Worm (Caenorhabditis elegans): ENCODE results near the gene F35H8.12.
A peak's percentile ranks its signal among the peaks of the same experiment; 100 is the strongest.

Gene F35H8.12

DNA sequence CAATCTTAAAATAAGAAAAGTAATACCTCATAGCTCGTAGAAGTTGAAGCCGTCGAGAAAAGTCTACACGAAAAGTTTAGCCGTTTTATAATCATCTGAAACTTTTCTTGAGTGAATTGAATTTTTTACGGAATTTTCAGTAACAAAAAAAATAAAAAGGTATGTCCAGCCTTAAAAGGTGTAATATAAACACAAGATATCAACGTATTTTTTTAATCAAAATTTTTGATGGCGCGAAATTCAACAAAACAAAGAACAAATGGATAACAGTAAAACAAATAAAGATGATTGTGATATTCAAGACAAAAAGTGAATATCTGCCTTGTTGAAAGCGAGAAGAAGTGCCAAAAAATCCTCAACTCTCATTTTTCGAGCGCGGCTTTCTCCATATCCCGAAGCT, 38.0 kb downstream of the F35H8.12 start, which contains the start of gene eral-1:
Gene eral-1, minus strand, starts transcription at position 101 of the 400 bp plus-strand sequence.
- TF ChIP-seq flt-1 (GFP tag; IDR thresholded peaks at IDR 0.05) (no peak), hmg-4 (GFP tag; optimal IDR thresholded peaks at IDR 0.05) (no peak), ceh-13 (GFP tag; optimal IDR thresholded peaks at IDR 0.05) (no peak), tbx-37 (GFP tag; conservative IDR thresholded peaks at IDR 0.05) (no peak), scrt-1 (GFP tag; IDR thresholded peaks at IDR 0.05) (no peak), F13C5.2 (tag; optimal IDR thresholded peaks at IDR 0.05) (no peak), ets-7 (tag; optimal IDR thresholded peaks at IDR 0.05) (no peak)

DNA sequence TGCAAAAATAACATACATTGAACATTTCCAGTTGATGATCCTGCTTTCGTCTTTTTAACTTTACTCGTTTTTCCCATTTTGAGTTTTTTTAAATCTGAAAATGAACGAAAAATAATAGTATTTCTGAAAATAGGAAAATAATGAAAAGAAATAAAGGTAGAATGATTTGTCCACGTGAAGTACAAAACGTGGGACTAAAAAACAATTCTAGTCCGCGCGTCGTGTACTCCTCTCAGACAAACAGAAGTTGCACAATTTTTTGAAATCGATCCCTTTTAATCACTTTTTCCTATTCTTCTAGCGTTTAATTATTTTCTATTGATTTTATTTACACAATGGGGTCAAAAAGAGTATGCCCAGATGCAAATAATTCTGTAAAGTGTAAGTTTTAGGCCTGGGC, 39.4 kb downstream of the F35H8.12 start, which contains the start of the genes E02H1.1 and tag-124:
Gene E02H1.1, minus strand, starts transcription at position 94 of the 400 bp plus-strand sequence.
Gene tag-124, plus strand, starts transcription at position 222 of the 400 bp plus-strand sequence.
- no peak for TF ChIP-seq ceh-36 (tag; optimal IDR thresholded peaks at IDR 0.05)
- TF ChIP-seq F13C5.2 (tag; optimal IDR thresholded peaks at IDR 0.05): peak; percentile 43
- no peak for TF ChIP-seq ama-1 (optimal IDR thresholded peaks at IDR 0.05)
- no peak for TF ChIP-seq B0310.2 (tag; optimal IDR thresholded peaks at IDR 0.05)
- TF ChIP-seq flt-1 (GFP tag; IDR thresholded peaks at IDR 0.05): no peak
- no peak for TF ChIP-seq ceh-13 (GFP tag; optimal IDR thresholded peaks at IDR 0.05)
- TF ChIP-seq sea-1 (GFP tag; conservative IDR thresholded peaks at IDR 0.05): no peak
- no peak for TF ChIP-seq ets-7 (tag; optimal IDR thresholded peaks at IDR 0.05)
- no peak for TF ChIP-seq pes-1 (GFP tag; IDR thresholded peaks at IDR 0.05)
- peak; percentile 78 for TF ChIP-seq tbx-37 (GFP tag; conservative IDR thresholded peaks at IDR 0.05)
- no peak for TF ChIP-seq scrt-1 (GFP tag; IDR thresholded peaks at IDR 0.05)
- TF ChIP-seq hmg-4 (GFP tag; optimal IDR thresholded peaks at IDR 0.05): no peak

ce11 chrII:9592737-9593136, 41.1 kb downstream of the F35H8.12 start, which contains the start of gene parp-2:
Gene parp-2, plus strand, starts transcription at chrII:9593037.
- TF ChIP-seq tbx-11 (GFP tag; IDR thresholded peaks at IDR 0.05): no peak
- no peak for TF ChIP-seq ceh-36 (tag; optimal IDR thresholded peaks at IDR 0.05)
- no peak for TF ChIP-seq hmbx-1 (tag; optimal IDR thresholded peaks at IDR 0.05)
- no peak for TF ChIP-seq ama-1 (optimal IDR thresholded peaks at IDR 0.05)
- no peak for TF ChIP-seq pes-1 (GFP tag; IDR thresholded peaks at IDR 0.05)
- TF ChIP-seq aly-1 (tag; optimal IDR thresholded peaks at IDR 0.05): no peak
- TF ChIP-seq B0310.2 (tag; optimal IDR thresholded peaks at IDR 0.05): no peak
- no peak for TF ChIP-seq tra-4 (tag; optimal IDR thresholded peaks at IDR 0.05)
- TF ChIP-seq scrt-1 (GFP tag; IDR thresholded peaks at IDR 0.05): no peak
- no peak for TF ChIP-seq ceh-13 (GFP tag; optimal IDR thresholded peaks at IDR 0.05)
- no peak for TF ChIP-seq flt-1 (GFP tag; IDR thresholded peaks at IDR 0.05)
- TF ChIP-seq F13C5.2 (tag; optimal IDR thresholded peaks at IDR 0.05): no peak
- TF ChIP-seq sea-1 (GFP tag; conservative IDR thresholded peaks at IDR 0.05): no peak
- TF ChIP-seq hmg-4 (GFP tag; optimal IDR thresholded peaks at IDR 0.05): no peak
- TF ChIP-seq tbx-37 (GFP tag; conservative IDR thresholded peaks at IDR 0.05): no peak
- TF ChIP-seq ets-7 (tag; optimal IDR thresholded peaks at IDR 0.05): no peak
- no peak for TF ChIP-seq hnd-1 (tag; optimal IDR thresholded peaks at IDR 0.05)

- TF ChIP-seq ets-7 (tag; optimal IDR thresholded peaks at IDR 0.05) (no peak), aly-1 (tag; optimal IDR thresholded peaks at IDR 0.05) (no peak), B0310.2 (tag; optimal IDR thresholded peaks at IDR 0.05) (no peak), F13C5.2 (tag; optimal IDR thresholded peaks at IDR 0.05) (no peak), hmg-4 (GFP tag; optimal IDR thresholded peaks at IDR 0.05) (no peak), pes-1 (GFP tag; IDR thresholded peaks at IDR 0.05) (no peak), hmbx-1 (tag; optimal IDR thresholded peaks at IDR 0.05) (no peak), hnd-1 (tag; optimal IDR thresholded peaks at IDR 0.05) (no peak), scrt-1 (GFP tag; IDR thresholded peaks at IDR 0.05) (no peak), ceh-36 (tag; optimal IDR thresholded peaks at IDR 0.05) (no peak)
These were observed 43.3 kb downstream of the F35H8.12 start, which contains the start of gene E02H1.5 for ce11 chrII:9594924-9595323. Gene E02H1.5, plus strand, starts transcription at chrII:9595224.

- no peak for TF ChIP-seq tbx-37 (GFP tag; conservative IDR thresholded peaks at IDR 0.05)
- TF ChIP-seq tbx-11 (GFP tag; IDR thresholded peaks at IDR 0.05): no peak
- no peak for TF ChIP-seq hmg-4 (GFP tag; optimal IDR thresholded peaks at IDR 0.05)
- TF ChIP-seq hmbx-1 (tag; optimal IDR thresholded peaks at IDR 0.05): no peak
- no peak for TF ChIP-seq tra-4 (tag; optimal IDR thresholded peaks at IDR 0.05)
- no peak for TF ChIP-seq B0310.2 (tag; optimal IDR thresholded peaks at IDR 0.05)
- no peak for TF ChIP-seq sea-1 (GFP tag; conservative IDR thresholded peaks at IDR 0.05)
- TF ChIP-seq ama-1 (optimal IDR thresholded peaks at IDR 0.05): no peak
- TF ChIP-seq ceh-36 (tag; optimal IDR thresholded peaks at IDR 0.05): no peak
- no peak for TF ChIP-seq flt-1 (GFP tag; IDR thresholded peaks at IDR 0.05)
- TF ChIP-seq ets-7 (tag; optimal IDR thresholded peaks at IDR 0.05): no peak
- TF ChIP-seq ceh-13 (GFP tag; optimal IDR thresholded peaks at IDR 0.05): no peak
- no peak for TF ChIP-seq aly-1 (tag; optimal IDR thresholded peaks at IDR 0.05)
- no peak for TF ChIP-seq hnd-1 (tag; optimal IDR thresholded peaks at IDR 0.05)
- TF ChIP-seq pes-1 (GFP tag; IDR thresholded peaks at IDR 0.05): no peak
- no peak for TF ChIP-seq F13C5.2 (tag; optimal IDR thresholded peaks at IDR 0.05)
- TF ChIP-seq scrt-1 (GFP tag; IDR thresholded peaks at IDR 0.05): no peak
These were observed 44.8 kb downstream of the F35H8.12 start, which contains the start of gene E02H1.6 for ce11 chrII:9596401-9596800. Gene E02H1.6, plus strand, starts transcription at chrII:9596701.

DNA sequence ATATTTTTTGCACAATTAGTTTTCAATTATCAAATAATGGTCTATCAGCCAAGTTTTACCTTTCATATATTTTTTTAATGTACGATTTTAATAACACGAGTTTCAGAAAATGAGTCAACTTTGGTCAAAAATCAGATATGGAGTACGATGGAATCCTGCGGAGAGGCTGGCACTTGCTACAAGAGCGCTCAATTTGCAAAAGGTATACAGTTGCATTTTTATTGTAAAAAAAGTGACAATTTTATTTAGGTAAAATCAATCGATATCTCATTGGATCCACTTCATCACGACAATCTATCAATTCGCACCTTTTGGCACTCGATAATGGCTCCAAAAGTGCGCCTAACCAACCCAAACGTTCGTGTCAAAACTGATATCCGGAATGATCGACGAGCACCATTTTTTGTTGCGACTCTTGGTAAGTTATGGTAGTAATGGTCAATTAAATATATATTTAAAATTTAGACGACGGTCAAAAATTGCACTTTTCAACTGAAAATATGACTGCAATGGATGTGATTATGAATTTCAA, 45.9 kb downstream of the F35H8.12 start, which contains the start of gene mrpl-53:
Gene mrpl-53, plus strand, starts transcription at position 107 of the 532 bp plus-strand sequence.
- TF ChIP-seq pes-1 (GFP tag; IDR thresholded peaks at IDR 0.05): no peak
- no peak for TF ChIP-seq sea-1 (GFP tag; conservative IDR thresholded peaks at IDR 0.05)
- TF ChIP-seq hnd-1 (tag; optimal IDR thresholded peaks at IDR 0.05): no peak
- TF ChIP-seq tra-4 (tag; optimal IDR thresholded peaks at IDR 0.05): no peak
- no peak for TF ChIP-seq flt-1 (GFP tag; IDR thresholded peaks at IDR 0.05)
- no peak for TF ChIP-seq aly-1 (tag; optimal IDR thresholded peaks at IDR 0.05)
- no peak for TF ChIP-seq ceh-36 (tag; optimal IDR thresholded peaks at IDR 0.05)
- no peak for TF ChIP-seq F13C5.2 (tag; optimal IDR thresholded peaks at IDR 0.05)
- no peak for TF ChIP-seq ceh-13 (GFP tag; optimal IDR thresholded peaks at IDR 0.05)
- no peak for TF ChIP-seq tbx-37 (GFP tag; conservative IDR thresholded peaks at IDR 0.05)
- TF ChIP-seq scrt-1 (GFP tag; IDR thresholded peaks at IDR 0.05): no peak
- no peak for TF ChIP-seq hmg-4 (GFP tag; optimal IDR thresholded peaks at IDR 0.05)
- no peak for TF ChIP-seq ama-1 (optimal IDR thresholded peaks at IDR 0.05)
